Worm (Caenorhabditis elegans): ENCODE measurements around the gene C06E2.9.
A peak's percentile ranks its signal among the peaks of the same experiment; 100 is the strongest.

Gene C06E2.9

DNA sequence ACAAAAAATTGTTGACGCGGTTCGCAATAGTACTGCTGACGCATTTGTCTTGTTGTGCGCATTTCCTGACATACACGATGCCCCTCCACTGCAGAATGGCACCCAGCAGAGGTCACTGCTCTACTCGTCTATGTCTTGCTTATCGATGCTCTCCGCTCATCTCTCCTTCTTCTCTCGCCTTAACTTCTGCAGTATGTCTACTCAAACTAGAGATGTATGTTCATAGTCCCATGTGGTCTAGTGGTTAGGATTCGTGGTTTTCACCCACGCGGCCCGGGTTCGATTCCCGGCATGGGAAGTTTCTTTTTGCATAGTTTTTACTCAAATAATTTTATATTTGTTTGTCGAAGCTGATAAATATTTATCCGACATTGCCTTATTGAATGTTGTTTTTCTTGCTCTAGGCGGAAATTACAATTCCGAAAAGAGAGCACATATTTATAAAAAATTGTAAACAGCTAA lies 25.1 kb upstream of the C06E2.9 start, which contains the start of gene C28G1.2 (continued):
- TF ChIP-seq dve-1 (tag; optimal IDR thresholded peaks at IDR 0.05) (peak; percentile 89), pat-9 (tag; optimal IDR thresholded peaks at IDR 0.05) (peak; percentile 93), hlh-15 (tag; optimal IDR thresholded peaks at IDR 0.05) (peak; percentile 91), ceh-18 (tag; optimal IDR thresholded peaks at IDR 0.05) (peak; percentile 94), odd-2 (tag; optimal IDR thresholded peaks at IDR 0.05) (peak; percentile 71), lin-11 (tag; optimal IDR thresholded peaks at IDR 0.05) (peak; percentile 91), fkh-6 (tag; optimal IDR thresholded peaks at IDR 0.05) (peak; percentile 91), C08G9.2 (tag; optimal IDR thresholded peaks at IDR 0.05) (peak; percentile 87), ahr-1 (tag; optimal IDR thresholded peaks at IDR 0.05) (peak; percentile 92), hlh-30 (tag; optimal IDR thresholded peaks at IDR 0.05; ENCODE audit: insufficient read depth) (peak; percentile 76), syd-9 (tag; optimal IDR thresholded peaks at IDR 0.05) (peak; percentile 96), ceh-48 (tag; optimal IDR thresholded peaks at IDR 0.05) (peak; percentile 89), tbx-2 (tag; optimal IDR thresholded peaks at IDR 0.05) (peak; percentile 95), K09A11.1 (tag; optimal IDR thresholded peaks at IDR 0.05; ENCODE audit: insufficient read depth) (peak; percentile 87), pha-4 (tag; optimal IDR thresholded peaks at IDR 0.05) (no peak), nhr-11 (tag; optimal IDR thresholded peaks at IDR 0.05) (no peak)

DNA sequence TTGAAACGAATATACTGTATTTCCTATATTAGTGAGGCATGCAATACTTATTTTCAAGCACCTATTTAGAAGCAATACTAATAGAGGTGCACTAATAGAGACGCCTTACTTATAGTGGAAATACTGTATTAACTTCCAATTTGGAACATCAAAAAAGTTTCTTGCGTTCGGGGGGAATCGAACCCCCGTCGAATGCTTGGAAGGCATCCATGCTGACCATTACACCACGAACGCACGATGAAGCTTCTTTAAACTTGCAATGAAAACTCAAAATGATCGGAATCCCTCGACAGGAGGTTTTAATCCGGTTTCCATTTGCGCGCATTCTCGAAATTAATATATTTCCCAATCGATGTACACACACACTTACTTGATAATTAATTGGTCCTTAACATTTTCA lies 22.9 kb upstream of the C06E2.9 start:
- TF ChIP-seq Y22D7AL.16 (tag; optimal IDR thresholded peaks at IDR 0.05): no peak
- no peak for TF ChIP-seq pha-2 (tag; optimal IDR thresholded peaks at IDR 0.05)
- no peak for TF ChIP-seq pax-1 (tag; optimal IDR thresholded peaks at IDR 0.05)
- no peak for TF ChIP-seq unc-55 (GFP tag; optimal IDR thresholded peaks at IDR 0.05)
- TF ChIP-seq hlh-6 (tag; optimal IDR thresholded peaks at IDR 0.05): no peak
- TF ChIP-seq pag-3 (tag; optimal IDR thresholded peaks at IDR 0.05; ENCODE audit: borderline replicate concordance): no peak

DNA sequence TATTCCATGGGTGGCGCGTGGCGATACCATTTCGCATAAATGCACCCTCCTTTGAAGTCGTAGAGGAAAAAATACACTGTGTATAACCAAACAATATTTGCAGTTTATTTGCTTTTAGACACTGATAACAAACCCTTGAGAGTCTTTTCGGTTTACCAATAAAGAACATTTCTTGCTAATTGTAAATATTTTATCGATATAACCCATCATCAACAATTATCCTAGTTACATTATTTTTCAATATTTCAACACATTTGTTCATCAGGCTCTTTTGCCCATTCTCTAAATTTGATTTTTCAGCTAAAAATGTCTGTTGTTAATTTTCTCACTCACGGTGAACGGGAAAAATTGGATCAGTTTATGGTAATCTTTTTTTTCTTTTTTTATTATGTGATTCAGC lies 17.1 kb upstream of the C06E2.9 start, which contains the start of gene ubc-23:
Gene ubc-23 (plus strand): TSS at position 301 of the 400 bp plus-strand sequence.
- no peak for TF ChIP-seq ceh-18 (tag; optimal IDR thresholded peaks at IDR 0.05)
- no peak for TF ChIP-seq ceh-24 (tag; optimal IDR thresholded peaks at IDR 0.05)
- TF ChIP-seq hlh-13 (GFP tag; optimal IDR thresholded peaks at IDR 0.05): no peak
- TF ChIP-seq pag-3 (tag; optimal IDR thresholded peaks at IDR 0.05; ENCODE audit: borderline replicate concordance): no peak
- no peak for TF ChIP-seq K02D7.2 (tag; optimal IDR thresholded peaks at IDR 0.05)

DNA sequence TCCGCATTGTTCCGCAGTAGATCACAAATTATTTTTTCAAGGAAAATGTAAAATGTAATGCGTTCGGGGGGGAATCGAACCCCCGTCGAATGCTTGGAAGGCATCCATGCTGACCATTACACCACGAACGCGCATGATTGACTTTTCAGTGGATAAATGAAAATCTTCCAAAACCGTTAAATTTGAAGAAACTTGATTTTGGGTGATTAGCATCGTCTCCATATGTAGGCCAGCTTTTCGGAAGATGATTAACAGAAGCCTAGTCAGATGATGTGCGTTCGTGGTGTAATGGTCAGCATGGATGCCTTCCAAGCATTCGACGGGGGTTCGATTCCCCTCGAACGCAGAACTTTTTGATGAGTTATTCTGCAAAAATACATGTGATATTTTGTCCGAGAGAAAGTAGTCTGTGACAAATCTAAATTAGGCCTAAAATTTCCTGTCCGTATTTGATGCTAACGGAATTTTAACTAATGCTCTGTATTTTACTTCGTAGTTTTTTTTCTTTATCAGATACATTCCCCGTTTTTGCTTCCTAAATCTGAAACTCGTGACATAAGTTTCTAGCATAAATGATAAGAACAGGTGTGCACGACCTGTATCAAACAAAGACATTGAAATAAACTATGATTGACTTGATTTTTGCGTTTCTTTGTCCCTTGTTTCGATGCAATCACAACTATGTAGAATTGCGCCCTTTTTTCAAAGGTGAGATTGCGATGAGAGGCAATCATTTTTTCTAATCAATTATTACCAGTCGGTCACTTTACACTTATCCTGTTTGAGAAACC lies 14.4 kb upstream of the C06E2.9 start, which contains the start of gene C28G1.10:
Gene C28G1.10 (plus strand): TSS at position 676 of the 791 bp plus-strand sequence.
- TF ChIP-seq nfya-1 (tag; optimal IDR thresholded peaks at IDR 0.05) (no peak), dmd-4 (tag; optimal IDR thresholded peaks at IDR 0.05; ENCODE audit: borderline replicate concordance) (no peak), ceh-18 (tag; optimal IDR thresholded peaks at IDR 0.05) (no peak), hlh-8 (tag; optimal IDR thresholded peaks at IDR 0.05) (no peak), unc-86 (tag; optimal IDR thresholded peaks at IDR 0.05) (no peak), K02D7.2 (tag; optimal IDR thresholded peaks at IDR 0.05) (no peak), hlh-30 (tag; optimal IDR thresholded peaks at IDR 0.05; ENCODE audit: insufficient read depth) (peak; percentile 10)

DNA sequence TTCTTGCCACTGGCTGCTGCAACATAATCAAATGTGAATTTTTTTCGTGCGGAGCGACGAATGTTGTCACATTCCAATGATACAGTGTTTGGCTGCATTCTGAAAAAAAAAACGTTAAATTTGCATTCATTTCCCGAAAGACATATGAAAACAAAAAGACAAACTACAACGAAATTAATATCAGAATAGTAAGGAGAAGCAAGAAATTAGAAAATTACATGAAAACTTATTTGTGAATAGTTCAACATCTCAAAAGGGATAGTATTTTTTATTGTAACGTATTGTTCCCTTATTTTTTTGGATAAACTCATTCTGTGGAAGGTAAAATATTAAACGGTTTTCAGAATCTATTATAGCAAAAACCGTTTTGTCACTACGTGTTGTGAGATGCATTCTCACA lies 7.5 kb upstream of the C06E2.9 start, which contains the start of gene sprp-4:
Gene sprp-4 (minus strand): TSS at position 101 of the 400 bp plus-strand sequence.
- no peak for TF ChIP-seq elt-2 (tag; optimal IDR thresholded peaks at IDR 0.05)
- no peak for TF ChIP-seq gmeb-2 (tag; optimal IDR thresholded peaks at IDR 0.05)
- no peak for TF ChIP-seq lin-11 (tag; optimal IDR thresholded peaks at IDR 0.05)
- TF ChIP-seq ama-1 (optimal IDR thresholded peaks at IDR 0.05): no peak
- no peak for TF ChIP-seq nhr-11 (tag; optimal IDR thresholded peaks at IDR 0.05)
- TF ChIP-seq dve-1 (tag; optimal IDR thresholded peaks at IDR 0.05): no peak
- no peak for TF ChIP-seq hlh-8 (tag; optimal IDR thresholded peaks at IDR 0.05)
- no peak for TF ChIP-seq sdc-2 (tag; optimal IDR thresholded peaks at IDR 0.05)
- TF ChIP-seq C08G9.2 (tag; optimal IDR thresholded peaks at IDR 0.05): no peak
- no peak for TF ChIP-seq F13H6.1 (tag; optimal IDR thresholded peaks at IDR 0.05)
- no peak for TF ChIP-seq ref-2 (tag; optimal IDR thresholded peaks at IDR 0.05)
- no peak for TF ChIP-seq npax-4 (tag; optimal IDR thresholded peaks at IDR 0.05)
